Fruit fly (Drosophila melanogaster) whole organism, pupa: ENCODE data around the gene Mcm6.
A peak's percentile ranks its signal among the peaks of the same experiment; 100 is the strongest.

Experiments used
- CG12605 ChIP-seq: fragments of 200-800 bp; sonication (Bioruptor generic); IDR thresholded peaks from 2 replicates; pipeline ENCODE4 v1.3.6; 2022; ENCODE audit warnings: missing biosample characterization, missing genetic modification characterization
- CG13204 ChIP-seq: fragments of 200-800 bp; sonication (Bioruptor generic); optimal IDR thresholded peaks from 2 replicates; lab custom pipeline; 2018; ENCODE audit warnings: missing biosample characterization, mild to moderate bottlenecking, missing genetic modification characterization, moderate library complexity
- Ets98B ChIP-seq: fragments of 200-800 bp; sonication (Bioruptor generic); IDR thresholded peaks from 2 replicates; pipeline ENCODE4 v1.3.6; 2022; ENCODE audit warnings: missing biosample characterization, missing genetic modification characterization
- fd96Ca ChIP-seq: fragments of 200-800 bp; sonication (Bioruptor generic); IDR thresholded peaks from 3 replicates; pipeline ENCODE4 v1.3.6; 2022; ENCODE audit warnings: missing biosample characterization, missing genetic modification characterization

- no peak for TF ChIP-seq Ets98B (GFP tag; lab: Robert Waterston, UW)
- TF ChIP-seq fd96Ca: peak; percentile 57; the same call in 2 of the 3 replicates
- TF ChIP-seq CG12605 (GFP tag; lab: Robert Waterston, UW): no peak
- TF ChIP-seq CG13204 (GFP tag; lab: Kevin White, UChicago): no peak
Measured at dm6 chrX:6661880-6662279, 12.3 kb upstream of the Mcm6 start.
